Worm (Caenorhabditis elegans): ENCODE measurements around the gene F28B4.4.

The F28B4.4 gene

ce11 chrX:3209523-3209922, at the start of gene F28B4.4:
F28B4.4 (minus strand) TSS chrX:3209623.
- TF ChIP-seq sptf-1 (tag; optimal IDR thresholded peaks at IDR 0.05) (no peak), lsy-2 (tag; optimal IDR thresholded peaks at IDR 0.05) (no peak), fkh-8 (tag; optimal IDR thresholded peaks at IDR 0.05) (no peak), aly-2 (tag; optimal IDR thresholded peaks at IDR 0.05) (no peak), blmp-1 (tag; optimal IDR thresholded peaks at IDR 0.05) (no peak), lin-14 (GFP tag; optimal IDR thresholded peaks at IDR 0.05) (no peak), hlh-4 (tag; optimal IDR thresholded peaks at IDR 0.05) (no peak), elt-2 (tag; optimal IDR thresholded peaks at IDR 0.05) (no peak)

ce11 chrX:3258842-3259241, 49.4 kb upstream of the F28B4.4 start, which contains the start of gene lbp-1:
lbp-1 (plus strand) TSS chrX:3259142.
- TF ChIP-seq C04F5.9 (tag; optimal IDR thresholded peaks at IDR 0.05), result no peak

DNA sequence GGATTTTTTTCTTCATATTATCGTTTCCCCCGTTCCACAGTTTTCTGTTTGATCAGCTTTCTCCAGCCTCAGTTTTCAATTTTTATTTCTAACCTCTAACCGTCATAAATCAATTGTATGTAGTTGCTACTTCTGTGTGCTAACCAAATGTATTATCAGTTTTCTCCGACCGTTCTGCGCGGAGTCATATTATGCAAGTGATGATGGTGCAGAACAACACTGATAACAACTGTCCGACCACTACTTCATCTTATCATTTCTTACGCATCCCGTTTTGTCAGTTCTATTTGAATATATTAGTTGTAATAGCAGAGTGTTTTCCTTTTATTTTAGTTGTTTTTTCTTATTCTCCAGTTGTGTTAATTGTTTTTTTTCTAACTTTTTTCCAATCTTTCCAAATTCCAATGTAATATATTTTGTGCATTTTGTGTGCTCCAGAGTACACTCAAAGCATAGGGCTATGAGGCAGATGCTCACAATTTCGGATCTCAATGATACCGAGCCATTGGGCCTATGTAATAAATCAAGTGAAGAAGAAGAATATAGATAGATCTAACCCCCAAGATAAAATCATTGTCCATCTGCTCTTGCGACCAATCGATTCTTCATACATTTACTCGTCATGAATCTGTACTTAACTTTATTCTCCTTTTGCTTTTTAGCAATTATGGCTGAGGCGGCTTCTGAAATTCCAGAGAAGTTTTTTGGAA, 47.5 kb upstream of the F28B4.4 start, which contains the start of gene lbp-3:
TSS of gene lbp-3 (plus strand) at position 589 of the 710 bp plus-strand sequence.
- TF ChIP-seq jun-1 (tag; optimal IDR thresholded peaks at IDR 0.05), result peak; percentile 1
- TF ChIP-seq nhr-71 (tag; optimal IDR thresholded peaks at IDR 0.05), result peak; percentile 34
- peak; percentile 41 for TF ChIP-seq lin-14 (GFP tag; optimal IDR thresholded peaks at IDR 0.05)
- no peak for TF ChIP-seq unc-62 (GFP tag; optimal IDR thresholded peaks at IDR 0.05)
- peak; percentile 53 for TF ChIP-seq nhr-20 (tag; optimal IDR thresholded peaks at IDR 0.05)
- no peak for TF ChIP-seq dpl-1 (GFP tag; optimal IDR thresholded peaks at IDR 0.05)
- TF ChIP-seq pqm-1 (tag; optimal IDR thresholded peaks at IDR 0.05), result peak; percentile 99
- TF ChIP-seq C04F5.9 (tag; optimal IDR thresholded peaks at IDR 0.05), result no peak
- TF ChIP-seq elt-2 (tag; optimal IDR thresholded peaks at IDR 0.05), result peak; percentile 98
- TF ChIP-seq rnt-1 (tag; optimal IDR thresholded peaks at IDR 0.05), result peak; percentile 32
- no peak for TF ChIP-seq hlh-17 (GFP tag; optimal IDR thresholded peaks at IDR 0.05; ENCODE audit: borderline replicate concordance)
- TF ChIP-seq nhr-90 (tag; optimal IDR thresholded peaks at IDR 0.05; ENCODE audit: poor library complexity), result peak; percentile 7
- no peak for TF ChIP-seq ceh-8 (GFP tag; optimal IDR thresholded peaks at IDR 0.05)
- no peak for TF ChIP-seq mef-2 (tag; optimal IDR thresholded peaks at IDR 0.05)
- peak; percentile 31 for TF ChIP-seq dsc-1 (tag; optimal IDR thresholded peaks at IDR 0.05)

- TF ChIP-seq nhr-90 (tag; optimal IDR thresholded peaks at IDR 0.05; ENCODE audit: poor library complexity) (no peak), egl-27 (tag; optimal IDR thresholded peaks at IDR 0.05) (no peak), nhr-19 (GFP tag; conservative IDR thresholded peaks at IDR 0.05) (no peak), fkh-8 (tag; optimal IDR thresholded peaks at IDR 0.05) (peak; percentile 28), fkh-10 (GFP tag; optimal IDR thresholded peaks at IDR 0.05) (no peak), hpl-2 (GFP tag; optimal IDR thresholded peaks at IDR 0.05) (no peak), zag-1 (tag; optimal IDR thresholded peaks at IDR 0.05) (no peak), unc-86 (tag; optimal IDR thresholded peaks at IDR 0.05) (no peak), lin-14 (GFP tag; optimal IDR thresholded peaks at IDR 0.05) (peak; percentile 16)
These were observed 43.1 kb upstream of the F28B4.4 start, which contains the start of gene tba-9 for ce11 chrX:3252500-3252899. tba-9 (plus strand) TSS chrX:3252800.

ce11 chrX:3250481-3251091, 41.2 kb upstream of the F28B4.4 start, which contains the start of gene pqn-37:
pqn-37 (minus strand) TSS chrX:3250531.
- TF ChIP-seq nhr-71 (tag; optimal IDR thresholded peaks at IDR 0.05) (peak; percentile 42), mdl-1 (tag; optimal IDR thresholded peaks at IDR 0.05) (no peak), lin-13 (GFP tag; optimal IDR thresholded peaks at IDR 0.05) (no peak), nhr-12 (tag; optimal IDR thresholded peaks at IDR 0.05) (no peak), mep-1 (tag; optimal IDR thresholded peaks at IDR 0.05) (no peak), lin-39 (tag; optimal IDR thresholded peaks at IDR 0.05) (no peak), fkh-8 (tag; optimal IDR thresholded peaks at IDR 0.05) (no peak), pqm-1 (tag; optimal IDR thresholded peaks at IDR 0.05) (no peak), lin-14 (GFP tag; optimal IDR thresholded peaks at IDR 0.05) (peak; percentile 17), ets-5 (GFP tag; IDR thresholded peaks at IDR 0.05) (no peak), elt-2 (tag; optimal IDR thresholded peaks at IDR 0.05) (no peak), lin-35 (GFP tag; optimal IDR thresholded peaks at IDR 0.05) (no peak), nhr-85 (tag) (peak; percentile 55), F16B12.6 (tag; optimal IDR thresholded peaks at IDR 0.05) (no peak), nhr-11 (tag; optimal IDR thresholded peaks at IDR 0.05) (no peak), unc-30 (tag; optimal IDR thresholded peaks at IDR 0.05) (no peak), alr-1 (tag; optimal IDR thresholded peaks at IDR 0.05; ENCODE audit: borderline replicate concordance) (no peak), mab-9 (GFP tag; IDR thresholded peaks at IDR 0.05) (no peak), ztf-11 (tag; optimal IDR thresholded peaks at IDR 0.05) (no peak)
